Fruit fly (Drosophila melanogaster) whole organism, embryonic: ENCODE measurements around the gene CG7272.

Experiments
- Abd-B ChIP-seq: fragments of 200-800 bp; sonication (Bioruptor generic); optimal IDR thresholded peaks from 2 replicates; lab custom pipeline; 2018; ENCODE audit warnings: missing biosample characterization, mild to moderate bottlenecking, missing genetic modification characterization, moderate library complexity
- Atf3 ChIP-seq: fragments of 200-800 bp; sonication (Bioruptor generic); optimal IDR thresholded peaks from 3 replicates; lab custom pipeline; 2016; ENCODE audit warnings: missing biosample characterization, missing genetic modification characterization
- CG10209 ChIP-seq: fragments of 200-800 bp; sonication (Bioruptor generic); optimal IDR thresholded peaks from 3 replicates; lab custom pipeline; 2017; ENCODE audit warnings: missing biosample characterization, mild to moderate bottlenecking, missing genetic modification characterization, missing genetic modification reagents
- CG10979 ChIP-seq: fragments of 200-800 bp; sonication (Bioruptor generic); optimal IDR thresholded peaks from 2 replicates; lab custom pipeline; 2018; ENCODE audit warnings: missing biosample characterization, mild to moderate bottlenecking, missing genetic modification characterization, moderate library complexity
- CG11695 ChIP-seq: fragments of 200-800 bp; sonication (Bioruptor generic); IDR thresholded peaks from 3 replicates; pipeline ENCODE4 v1.3.6; 2022; ENCODE audit warnings: missing biosample characterization, missing genetic modification characterization
- CG12104 ChIP-seq: fragments of 200-800 bp; sonication (Bioruptor generic); optimal IDR thresholded peaks from 3 replicates; lab custom pipeline; 2016; ENCODE audit warnings: missing biosample characterization, missing genetic modification characterization
- CG13287 ChIP-seq: fragments of 200-800 bp; sonication (Bioruptor generic); IDR thresholded peaks from 2 replicates; pipeline ENCODE4 v1.3.6; 2022; ENCODE audit warnings: missing biosample characterization, missing genetic modification characterization; ENCODE audit not compliant: partially characterized antibody
- CG14050 ChIP-seq: fragments of 200-800 bp; sonication (Bioruptor generic); IDR thresholded peaks from 3 replicates; pipeline ENCODE4 v1.3.6; 2022; ENCODE audit warnings: missing biosample characterization, missing genetic modification characterization
- CG15269 ChIP-seq: fragments of 200-800 bp; sonication (Bioruptor generic); optimal IDR thresholded peaks from 2 replicates; lab custom pipeline; 2018; ENCODE audit warnings: missing biosample characterization, mild to moderate bottlenecking, missing genetic modification characterization, moderate library complexity
- CG15601 ChIP-seq: fragments of 200-800 bp; sonication (Bioruptor generic); optimal IDR thresholded peaks from 3 replicates; lab custom pipeline; 2019; ENCODE audit warnings: missing biosample characterization, mild to moderate bottlenecking, missing genetic modification characterization, moderate library complexity
- CG17612 ChIP-seq: fragments of 200-800 bp; sonication (Bioruptor generic); IDR thresholded peaks from 2 replicates; pipeline ENCODE4 v1.3.6; 2022; ENCODE audit warnings: missing biosample characterization, missing genetic modification characterization
- CG17802 ChIP-seq: fragments of 200-800 bp; sonication (Bioruptor generic); optimal IDR thresholded peaks from 2 replicates; lab custom pipeline; 2018; ENCODE audit warnings: missing biosample characterization, mild to moderate bottlenecking, missing genetic modification characterization, moderate library complexity
- CG1832 ChIP-seq: fragments of 200-800 bp; sonication (Bioruptor generic); optimal IDR thresholded peaks from 2 replicates; lab custom pipeline; 2017; ENCODE audit warnings: missing biosample characterization, mild to moderate bottlenecking, missing genetic modification characterization, inconsistent platforms
- CG32772 ChIP-seq: fragments of 200-800 bp; sonication (Bioruptor generic); IDR thresholded peaks from 2 replicates; pipeline ENCODE4 v1.3.6; 2022; ENCODE audit warnings: missing biosample characterization, missing genetic modification characterization
- CG3281 ChIP-seq: fragments of 200-800 bp; sonication (Bioruptor generic); optimal IDR thresholded peaks from 3 replicates; lab custom pipeline; 2017; ENCODE audit warnings: missing biosample characterization, mild to moderate bottlenecking, missing genetic modification characterization
- CG33213 ChIP-seq: fragments of 200-800 bp; sonication (Bioruptor generic); optimal IDR thresholded peaks from 3 replicates; lab custom pipeline; 2016; ENCODE audit warnings: missing biosample characterization, missing genetic modification characterization
- CG34422 ChIP-seq: fragments of 200-800 bp; sonication (Bioruptor generic); IDR thresholded peaks from 3 replicates; pipeline ENCODE4 v1.3.6; 2022; ENCODE audit warnings: missing biosample characterization, missing genetic modification characterization
- CG7839 ChIP-seq: fragments of 200-800 bp; sonication (Bioruptor generic); optimal IDR thresholded peaks from 3 replicates; lab custom pipeline; 2018; ENCODE audit warnings: missing biosample characterization, mild to moderate bottlenecking, missing genetic modification characterization, moderate library complexity
- CG9727 ChIP-seq: fragments of 200-800 bp; sonication (Bioruptor generic); optimal IDR thresholded peaks from 3 replicates; lab custom pipeline; 2017; ENCODE audit warnings: missing biosample characterization, mild to moderate bottlenecking, missing genetic modification characterization
- CG9932 ChIP-seq: fragments of 200-800 bp; sonication (Bioruptor generic); IDR thresholded peaks from 2 replicates; pipeline ENCODE4 v1.3.6; 2022; ENCODE audit warnings: missing biosample characterization, missing genetic modification characterization
- CTCF ChIP-seq: fragments of 200-800 bp; sonication (Bioruptor generic); optimal IDR thresholded peaks from 2 replicates; lab custom pipeline; 2017; ENCODE audit warnings: missing biosample characterization, mild to moderate bottlenecking, missing genetic modification characterization, moderate library complexity
- Dref ChIP-seq: fragments of 200-800 bp; sonication (Bioruptor generic); IDR thresholded peaks from 2 replicates; pipeline ENCODE4 v1.3.6; 2022; ENCODE audit warnings: missing biosample characterization, missing genetic modification characterization
- E2f2 ChIP-seq: fragments of 200-800 bp; sonication (Bioruptor generic); IDR thresholded peaks from 2 replicates; pipeline ENCODE4 v1.3.6; 2022; ENCODE audit warnings: missing biosample characterization, missing genetic modification characterization
- Fer1 ChIP-seq: fragments of 200-800 bp; sonication (Bioruptor generic); optimal IDR thresholded peaks from 2 replicates; lab custom pipeline; 2017; ENCODE audit warnings: missing biosample characterization, mild to moderate bottlenecking, missing genetic modification characterization
- Gsc ChIP-seq: fragments of 200-800 bp; sonication (Bioruptor generic); IDR thresholded peaks from 2 replicates; pipeline ENCODE4 v1.3.6; 2022; ENCODE audit warnings: missing biosample characterization, missing genetic modification characterization
- Jarid2 ChIP-seq: fragments of 200-800 bp; sonication (Bioruptor generic); optimal IDR thresholded peaks from 3 replicates; lab custom pipeline; 2017; ENCODE audit warnings: mild to moderate bottlenecking, missing biosample characterization, missing genetic modification reagents, missing genetic modification characterization
- Lpt ChIP-seq: fragments of >200 bp; optimal IDR thresholded peaks from 2 replicates; lab custom pipeline; 2018; ENCODE audit warnings: missing biosample characterization, missing genetic modification characterization
- Mrtf ChIP-seq: fragments of 200-800 bp; sonication (Bioruptor generic); IDR thresholded peaks from 3 replicates; pipeline ENCODE4 v1.3.6; 2022; ENCODE audit warnings: missing biosample characterization, missing genetic modification characterization
- Pdp1 ChIP-seq, 2 experiments: fragments of 200-800 bp; sonication (Bioruptor generic); optimal IDR thresholded peaks; 3 replicates each; lab custom pipeline; 2016; ENCODE audit warnings: missing biosample characterization in 2 of 2, missing genetic modification characterization in 2 of 2, mild to moderate bottlenecking in 1 of 2, moderate library complexity in 1 of 2
- Side ChIP-seq: fragments of 200-800 bp; sonication (Bioruptor generic); optimal IDR thresholded peaks from 2 replicates; lab custom pipeline; 2016; ENCODE audit warnings: missing biosample characterization, missing genetic modification characterization
- Ssrp ChIP-seq: fragments of 200-800 bp; sonication (Bioruptor generic); optimal IDR thresholded peaks from 2 replicates; lab custom pipeline; 2018; ENCODE audit warnings: missing biosample characterization, mild to moderate bottlenecking, missing genetic modification characterization, moderate library complexity
- Tbp ChIP-seq: fragments of >200 bp; optimal IDR thresholded peaks from 2 replicates; lab custom pipeline; 2018; ENCODE audit warnings: missing biosample characterization, missing genetic modification characterization
- Usf ChIP-seq: fragments of 200-800 bp; sonication (Bioruptor generic); optimal IDR thresholded peaks from 2 replicates; lab custom pipeline; 2017; ENCODE audit warnings: missing genotype, missing biosample characterization, missing genetic modification characterization
- Xbp1 ChIP-seq: fragments of 200-800 bp; sonication (Bioruptor generic); optimal IDR thresholded peaks from 3 replicates; lab custom pipeline; 2016; ENCODE audit warnings: missing biosample characterization, mild to moderate bottlenecking, missing genetic modification characterization
- crol ChIP-seq: fragments of 200-800 bp; sonication (Bioruptor generic); IDR thresholded peaks from 2 replicates; pipeline ENCODE4 v1.3.6; 2022; ENCODE audit warnings: missing biosample characterization, missing genetic modification characterization
- da ChIP-seq: fragments of 200-800 bp; sonication (Bioruptor generic); optimal IDR thresholded peaks from 2 replicates; lab custom pipeline; 2016; ENCODE audit warnings: missing biosample characterization, missing genetic modification characterization
- dati ChIP-seq: fragments of 200-800 bp; sonication (Bioruptor generic); IDR thresholded peaks from 2 replicates; pipeline ENCODE4 v1.3.6; 2022; ENCODE audit warnings: missing biosample characterization, missing genetic modification characterization
- fd102C ChIP-seq: fragments of 200-800 bp; sonication (Bioruptor generic); optimal IDR thresholded peaks from 2 replicates; lab custom pipeline; 2018; ENCODE audit warnings: missing biosample characterization, mild to moderate bottlenecking, missing genetic modification characterization, moderate library complexity
- ftz-f1 ChIP-seq: fragments of 200-800 bp; sonication (Bioruptor generic); optimal IDR thresholded peaks from 2 replicates; lab custom pipeline; 2016; ENCODE audit warnings: missing biosample characterization, missing genetic modification characterization
- gsb ChIP-seq: fragments of 200-800 bp; sonication (Bioruptor generic); IDR thresholded peaks from 2 replicates; pipeline ENCODE4 v1.3.6; 2022; ENCODE audit warnings: missing biosample characterization, missing genetic modification characterization
- lov ChIP-seq, 2 experiments: fragments of 200-800 bp in 1 of 2; fragments of >200 bp in 1 of 2; sonication (Bioruptor generic) in 1 of 2; IDR thresholded peaks in 1 of 2; optimal IDR thresholded peaks in 1 of 2; 2 replicates in 1 of 2; 3 replicates in 1 of 2; pipeline versions ENCODE4 v1.3.6 to Lab custom; 2017 to 2022; ENCODE audit warnings: missing biosample characterization in 1 of 2, missing genetic modification characterization in 1 of 2
- maf-S ChIP-seq: fragments of 200-800 bp; sonication (Bioruptor generic); optimal IDR thresholded peaks from 2 replicates; lab custom pipeline; 2016; ENCODE audit warnings: missing biosample characterization, missing genetic modification characterization
- mam ChIP-seq: fragments of 200-800 bp; sonication (Bioruptor generic); optimal IDR thresholded peaks from 3 replicates; lab custom pipeline; 2016; ENCODE audit warnings: missing biosample characterization, missing genetic modification characterization
- mirr ChIP-seq: fragments of 200-800 bp; sonication (Bioruptor generic); optimal IDR thresholded peaks from 3 replicates; lab custom pipeline; 2018; ENCODE audit warnings: missing biosample characterization, mild to moderate bottlenecking, missing genetic modification characterization
- odd ChIP-seq: fragments of 200-800 bp; sonication (Bioruptor generic); optimal IDR thresholded peaks from 2 replicates; lab custom pipeline; 2017; ENCODE audit warnings: missing biosample characterization, mild to moderate bottlenecking, missing genetic modification characterization
- repo ChIP-seq: fragments of 200-800 bp; sonication (Bioruptor generic); optimal IDR thresholded peaks from 2 replicates; lab custom pipeline; 2016; ENCODE audit warnings: missing biosample characterization, missing genetic modification characterization
- scrt ChIP-seq: fragments of 200-800 bp; sonication (Bioruptor generic); optimal IDR thresholded peaks from 2 replicates; lab custom pipeline; 2018; ENCODE audit warnings: missing biosample characterization, mild to moderate bottlenecking, missing genetic modification characterization, moderate library complexity
- tin ChIP-seq: fragments of 200-800 bp; sonication (Bioruptor generic); optimal IDR thresholded peaks from 3 replicates; lab custom pipeline; 2016; ENCODE audit warnings: missing biosample characterization, missing genetic modification characterization
- trem ChIP-seq: fragments of 200-800 bp; optimal IDR thresholded peaks from 3 replicates; lab custom pipeline; 2019; ENCODE audit warnings: missing biosample characterization, mild to moderate bottlenecking, missing genetic modification characterization, moderate library complexity
- ttk ChIP-seq: fragments of 200-800 bp; sonication (Bioruptor generic); IDR thresholded peaks from 2 replicates; pipeline ENCODE4 v2.1.2; 2022; ENCODE audit warnings: missing biosample characterization, missing genetic modification characterization
- vvl ChIP-seq: fragments of 200-800 bp; sonication (Bioruptor generic); IDR thresholded peaks from 2 replicates; pipeline ENCODE4 v1.3.6; 2022; ENCODE audit warnings: missing biosample characterization, missing genetic modification characterization
- zen2 ChIP-seq: fragments of 200-800 bp; sonication (Bioruptor generic); IDR thresholded peaks from 3 replicates; pipeline ENCODE4 v1.3.6; 2022; ENCODE audit warnings: missing biosample characterization, missing genetic modification characterization; ENCODE audit not compliant: partially characterized antibody

Gene CG7272

DNA sequence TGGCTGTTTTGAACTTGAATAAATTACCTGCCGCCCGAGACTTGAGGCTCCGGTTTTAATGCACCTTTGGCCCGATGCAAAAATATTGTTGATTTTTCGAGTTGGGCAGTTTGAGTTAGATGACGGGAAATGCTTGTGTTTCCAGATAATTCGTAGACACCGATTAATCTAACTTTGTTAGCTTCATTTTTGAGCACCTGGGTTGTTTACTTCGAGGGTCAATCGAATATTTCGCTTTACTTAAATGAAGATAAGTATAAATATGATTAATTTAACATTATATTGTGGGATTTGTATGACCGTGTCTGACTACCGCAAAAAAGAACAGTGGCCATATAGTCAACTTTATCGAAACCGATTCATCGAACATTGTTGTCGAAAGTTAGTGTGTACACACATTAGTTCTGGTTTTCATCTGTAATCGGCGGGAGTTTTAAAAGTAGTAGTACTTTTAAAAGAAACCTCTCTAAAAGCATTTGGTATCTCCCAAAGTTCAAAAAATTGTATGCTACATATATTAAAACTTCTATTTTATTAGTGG, 23.1 kb downstream of the CG7272 start, which contains the start of gene CG7945 (continued):
- TF ChIP-seq ftz-f1 (GFP tag; lab: Kevin White, UChicago), result no peak
- TF ChIP-seq Mrtf (GFP tag; lab: Robert Waterston, UW), result no peak
- TF ChIP-seq CG33213 (GFP tag; lab: Kevin White, UChicago), result no peak
- no peak for TF ChIP-seq crol (GFP tag; lab: Robert Waterston, UW)
- TF ChIP-seq fd102C, result no peak
- TF ChIP-seq da (GFP tag; lab: Kevin White, UChicago), result no peak
- no peak for TF ChIP-seq lov (optimal IDR thresholded peaks at IDR 0.05; lab: Kevin White, UChicago)
- TF ChIP-seq lov (GFP tag; IDR thresholded peaks at IDR 0.05; lab: Robert Waterston, UW), result no peak
- no peak for TF ChIP-seq CTCF
- TF ChIP-seq E2f2, result peak; percentile 99
- TF ChIP-seq CG9727 (GFP tag; lab: Kevin White, UChicago), result no peak
- no peak for TF ChIP-seq odd (GFP tag; lab: Kevin White, UChicago)
- TF ChIP-seq CG11695 (GFP tag; lab: Robert Waterston, UW), result no peak
- no peak for TF ChIP-seq ttk
- peak; percentile 70 for TF ChIP-seq trem (tag; lab: Kevin White, UChicago)
- no peak for TF ChIP-seq Ssrp
- no peak for TF ChIP-seq Usf (GFP tag; lab: Kevin White, UChicago)
- no peak for TF ChIP-seq tin (GFP tag; lab: Kevin White, UChicago)
- no peak for TF ChIP-seq mam (GFP tag; lab: Kevin White, UChicago)
- TF ChIP-seq vvl (GFP tag; lab: Robert Waterston, UW), result no peak
- peak; percentile 11 for TF ChIP-seq Fer1 (GFP tag; lab: Kevin White, UChicago)
- no peak for TF ChIP-seq CG7839 (tag; lab: Kevin White, UChicago)
- TF ChIP-seq Tbp (GFP tag; lab: Kevin White, UChicago), result no peak
- no peak for TF ChIP-seq repo (GFP tag; lab: Kevin White, UChicago)
- no peak for TF ChIP-seq Lpt (GFP tag; lab: Kevin White, UChicago)
- TF ChIP-seq CG1832, result no peak
- TF ChIP-seq CG32772 (GFP tag; lab: Robert Waterston, UW), result no peak
- no peak for TF ChIP-seq CG17802 (tag; lab: Kevin White, UChicago)
- TF ChIP-seq Atf3 (GFP tag; lab: Kevin White, UChicago), result no peak
- no peak for TF ChIP-seq CG10209 (GFP tag; lab: Kevin White, UChicago)
- TF ChIP-seq Side (GFP tag; lab: Kevin White, UChicago), result no peak
- peak; percentile 97 for TF ChIP-seq Dref
- TF ChIP-seq CG15601 (tag; lab: Kevin White, UChicago), result peak; percentile 53
- no peak for TF ChIP-seq CG12104 (GFP tag; lab: Kevin White, UChicago)
- TF ChIP-seq CG3281 (GFP tag; lab: Kevin White, UChicago), result no peak
- no peak for TF ChIP-seq maf-S
- peak; percentile 84 for TF ChIP-seq CG13287 (GFP tag; lab: Robert Waterston, UW)
- no peak for TF ChIP-seq Jarid2 (GFP tag; lab: Kevin White, UChicago)
- TF ChIP-seq Pdp1 (GFP tag; optimal IDR thresholded peaks at IDR 0.05; lab: Kevin White, UChicago), result no peak
- TF ChIP-seq Gsc (GFP tag; lab: Robert Waterston, UW), result no peak
- TF ChIP-seq CG9932 (GFP tag; lab: Robert Waterston, UW), result no peak
- no peak for TF ChIP-seq CG34422
- no peak for TF ChIP-seq scrt
- TF ChIP-seq CG17612, result no peak
- TF ChIP-seq CG14050, result no peak
- TF ChIP-seq gsb, result no peak
- no peak for TF ChIP-seq dati (GFP tag; lab: Robert Waterston, UW)
- no peak; the same call in 2 of the 3 replicates for TF ChIP-seq zen2 (GFP tag; lab: Robert Waterston, UW)
- no peak for TF ChIP-seq CG15269 (tag; lab: Kevin White, UChicago)
- TF ChIP-seq mirr (GFP tag; lab: Kevin White, UChicago), result no peak
- no peak for TF ChIP-seq CG10979
- no peak for TF ChIP-seq Abd-B
- TF ChIP-seq Xbp1 (GFP tag; lab: Kevin White, UChicago), result no peak
